Worm (Caenorhabditis elegans): Measurements from ENCODE around the gene sqv-7.
A peak's percentile ranks its signal among the peaks of the same experiment; 100 is the strongest.

- no peak for TF ChIP-seq syd-9 (tag; optimal IDR thresholded peaks at IDR 0.05)
- TF ChIP-seq pha-2 (tag; optimal IDR thresholded peaks at IDR 0.05): no peak
- no peak for TF ChIP-seq pha-4 (tag; optimal IDR thresholded peaks at IDR 0.05)
- TF ChIP-seq hlh-30 (tag; optimal IDR thresholded peaks at IDR 0.05; ENCODE audit: insufficient read depth): no peak
- no peak for TF ChIP-seq F13H6.1 (tag; optimal IDR thresholded peaks at IDR 0.05)
- no peak for TF ChIP-seq fkh-6 (tag; optimal IDR thresholded peaks at IDR 0.05)
- TF ChIP-seq odd-2 (tag; optimal IDR thresholded peaks at IDR 0.05): no peak
- no peak for TF ChIP-seq ttx-3 (tag; optimal IDR thresholded peaks at IDR 0.05)
- TF ChIP-seq K02D7.2 (tag; optimal IDR thresholded peaks at IDR 0.05): no peak
- TF ChIP-seq ceh-14 (tag; optimal IDR thresholded peaks at IDR 0.05): peak; percentile 29
- no peak for TF ChIP-seq pros-1 (tag; optimal IDR thresholded peaks at IDR 0.05)
- TF ChIP-seq ceh-34 (tag; optimal IDR thresholded peaks at IDR 0.05): peak; percentile 33
- TF ChIP-seq tbx-7 (tag; optimal IDR thresholded peaks at IDR 0.05): no peak
These were observed 19.5 kb downstream of the sqv-7 start for ce11 chrII:6992949-6993348.
